Fruit fly (Drosophila melanogaster): Measurements from ENCODE around the gene CG3117.

Gene CG3117

DNA sequence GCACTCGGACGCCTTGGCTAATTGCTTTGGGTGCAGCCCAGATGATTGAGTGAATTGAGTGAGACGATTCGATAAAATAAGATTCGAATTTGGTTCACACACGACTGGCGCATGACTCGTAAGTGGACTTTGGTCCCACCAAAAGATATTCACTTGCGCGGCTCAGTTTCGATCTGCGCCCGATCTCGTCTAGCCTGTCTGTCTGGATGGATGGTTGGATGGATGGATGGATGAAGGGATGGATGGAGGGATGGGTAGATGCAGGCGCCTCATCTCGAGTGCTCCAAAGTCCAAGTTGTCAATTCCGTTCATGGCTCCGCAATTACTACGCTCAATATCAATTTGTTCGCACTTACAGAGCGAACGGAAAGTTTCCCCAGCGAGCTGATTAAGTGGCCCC is 44.5 kb downstream of the CG3117 start:
- TF ChIP-seq Dfd (GFP tag; optimal IDR thresholded peaks at IDR 0.05) (no peak), Vsx2 (GFP tag; optimal IDR thresholded peaks at IDR 0.05; ENCODE audit: partially characterized antibody) (no peak), brk (GFP tag; optimal IDR thresholded peaks at IDR 0.05) (no peak), dmrt93B (GFP tag; optimal IDR thresholded peaks at IDR 0.05) (no peak), dsf (GFP tag; optimal IDR thresholded peaks at IDR 0.05; ENCODE audit: borderline replicate concordance) (no peak), foxo (GFP tag; optimal IDR thresholded peaks at IDR 0.05) (no peak), sv (GFP tag; optimal IDR thresholded peaks at IDR 0.05) (no peak), dl (GFP tag; optimal IDR thresholded peaks at IDR 0.05; ENCODE audit: insufficient read depth in 1 of 2, partially characterized antibody in 2 of 2) (no peak), CG9705 (GFP tag; optimal IDR thresholded peaks at IDR 0.05) (no peak), usp (GFP tag; optimal IDR thresholded peaks at IDR 0.05) (no peak), Abd-B (GFP tag; optimal IDR thresholded peaks at IDR 0.05) (no peak), OdsH (GFP tag; optimal IDR thresholded peaks at IDR 0.05) (no peak), Sp1 (GFP tag; optimal IDR thresholded peaks at IDR 0.05) (no peak)

DNA sequence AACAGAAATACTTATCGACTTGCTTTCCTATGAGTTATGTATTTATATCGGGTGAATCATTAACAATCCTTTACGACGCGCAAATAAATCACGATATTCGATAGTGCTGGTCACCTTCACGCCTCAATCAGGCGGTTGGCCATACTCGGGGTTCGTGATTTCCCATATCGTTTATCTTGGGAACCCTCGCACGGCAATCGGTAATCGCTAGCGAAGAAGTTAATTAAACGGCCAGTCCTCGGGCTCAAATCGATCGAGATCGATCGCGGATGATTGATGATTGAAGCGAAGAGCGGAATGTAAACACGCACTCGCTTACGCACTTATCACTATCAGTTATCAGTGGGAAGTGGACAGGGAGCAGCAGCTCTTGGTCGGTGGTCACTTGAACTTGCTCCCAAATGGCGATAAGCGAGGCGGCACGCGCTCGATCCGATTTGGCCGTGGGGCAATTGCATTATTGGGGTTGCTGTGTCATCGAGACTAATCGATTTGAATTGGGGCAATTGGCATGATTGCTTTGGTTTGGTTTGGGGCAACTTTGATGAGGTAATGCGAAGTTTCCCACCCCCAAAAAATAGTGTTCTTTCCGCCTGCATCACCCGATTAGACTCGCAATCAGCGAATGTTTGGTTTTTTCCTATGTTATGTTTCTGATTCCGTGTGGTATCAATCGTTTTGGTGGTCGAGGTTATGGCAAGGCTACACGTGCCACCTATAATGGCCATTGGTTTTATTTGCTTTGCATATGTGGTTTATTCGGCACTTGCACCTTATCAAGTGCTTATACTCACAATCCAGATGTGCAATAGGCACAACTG is 45.8 kb downstream of the CG3117 start:
- TF ChIP-seq N (GFP tag; optimal IDR thresholded peaks at IDR 0.05), result no peak
- TF ChIP-seq h (GFP tag; optimal IDR thresholded peaks at IDR 0.05), result peak; percentile 28
- no peak for TF ChIP-seq Jra (GFP tag; optimal IDR thresholded peaks at IDR 0.05)

dm6 chr2L:2799909-2800478 is 47.0 kb downstream of the CG3117 start, which contains the start of gene Syt1:
Syt1 (minus strand) TSS chr2L:2799979.
- TF ChIP-seq Hnf4 (GFP tag; optimal IDR thresholded peaks at IDR 0.05) (no peak), dsf (GFP tag; optimal IDR thresholded peaks at IDR 0.05; ENCODE audit: borderline replicate concordance) (no peak), woc (GFP tag; optimal IDR thresholded peaks at IDR 0.05) (no peak), fru (GFP tag; optimal IDR thresholded peaks at IDR 0.05) (no peak), Mio (GFP tag; optimal IDR thresholded peaks at IDR 0.05) (no peak), CG32264 (GFP tag; optimal IDR thresholded peaks at IDR 0.05) (no peak), lola (GFP tag; optimal IDR thresholded peaks at IDR 0.05) (no peak), ey (GFP tag; optimal IDR thresholded peaks at IDR 0.05) (no peak), br (GFP tag; optimal IDR thresholded peaks at IDR 0.05) (no peak), Abd-B (GFP tag; optimal IDR thresholded peaks at IDR 0.05) (no peak), h (GFP tag; optimal IDR thresholded peaks at IDR 0.05) (no peak), CG9705 (GFP tag; optimal IDR thresholded peaks at IDR 0.05) (no peak)

DNA sequence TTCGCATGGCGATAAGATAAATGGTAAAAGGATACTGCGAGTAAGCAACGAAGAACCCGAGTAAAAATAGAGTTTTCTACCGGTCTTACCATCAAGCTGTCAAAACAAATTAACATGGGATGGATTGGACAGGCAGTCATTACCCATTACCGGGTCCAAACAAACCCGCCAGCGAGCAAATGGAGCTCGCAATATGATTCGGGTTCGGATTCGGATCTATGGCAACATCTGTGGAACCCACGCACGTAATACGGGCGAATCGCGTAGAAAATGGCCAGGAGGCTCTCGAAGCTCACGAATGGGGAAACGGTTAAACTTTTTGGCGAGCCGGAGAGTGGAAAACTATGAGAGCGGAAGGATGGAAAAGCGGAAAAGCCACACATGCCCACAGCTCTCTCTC is 49.8 kb downstream of the CG3117 start:
- TF ChIP-seq psq (GFP tag; optimal IDR thresholded peaks at IDR 0.05), result no peak
- TF ChIP-seq jim (GFP tag; optimal IDR thresholded peaks at IDR 0.05), result no peak
- no peak for TF ChIP-seq sv (GFP tag; optimal IDR thresholded peaks at IDR 0.05)
- no peak for TF ChIP-seq Rel (GFP tag; optimal IDR thresholded peaks at IDR 0.05)
- TF ChIP-seq Rel (tag; optimal IDR thresholded peaks at IDR 0.05), result no peak
